Fruit fly (Drosophila melanogaster): ENCODE measurements around the gene CG14042.

The CG14042 gene

dm6 chr2L:5010784-5011260 is 26.7 kb upstream of the CG14042 start, which contains the start of the genes CG31917, Tfb5 and SelT (continued):
- TF ChIP-seq so (GFP tag; IDR thresholded peaks at IDR 0.05) (no peak), CG12299 (tag; optimal IDR thresholded peaks at IDR 0.05) (peak; percentile 59), CG17385 (GFP tag; optimal IDR thresholded peaks at IDR 0.05) (peak; percentile 20), Deaf1 (tag; optimal IDR thresholded peaks at IDR 0.05) (no peak), Neu2 (GFP tag; optimal IDR thresholded peaks at IDR 0.05; ENCODE audit: borderline replicate concordance) (no peak), BEAF-32 (GFP tag; optimal IDR thresholded peaks at IDR 0.05) (peak; percentile 89), unpg (GFP tag; optimal IDR thresholded peaks at IDR 0.05) (peak; percentile 68), CG8281 (tag; optimal IDR thresholded peaks at IDR 0.05) (no peak), CG3163 (GFP tag; optimal IDR thresholded peaks at IDR 0.05) (peak; percentile 2), ara (GFP tag; IDR thresholded peaks at IDR 0.05) (no peak), CG14014 (GFP tag; IDR thresholded peaks at IDR 0.05) (no peak), CG11723 (GFP tag; optimal IDR thresholded peaks at IDR 0.05) (no peak), scrt (GFP tag; optimal IDR thresholded peaks at IDR 0.05) (no peak), dmrt99B (tag; optimal IDR thresholded peaks at IDR 0.05) (no peak), Gsc (GFP tag; IDR thresholded peaks at IDR 0.05) (no peak), bcd (GFP tag; optimal IDR thresholded peaks at IDR 0.05) (peak; percentile 32), lbe (GFP tag; optimal IDR thresholded peaks at IDR 0.05) (peak; percentile 48), ind (GFP tag; optimal IDR thresholded peaks at IDR 0.05) (peak; percentile 47), aop (GFP tag; IDR thresholded peaks at IDR 0.05) (no peak), Hand (GFP tag; optimal IDR thresholded peaks at IDR 0.05) (no peak), CG30403 (GFP tag; optimal IDR thresholded peaks at IDR 0.05) (peak; percentile 77), Dp (GFP tag; optimal IDR thresholded peaks at IDR 0.05) (peak; percentile 20), Chrac-16 (GFP tag; optimal IDR thresholded peaks at IDR 0.05) (peak; percentile 46), NC2α (GFP tag; optimal IDR thresholded peaks at IDR 0.05) (no peak), sc (optimal IDR thresholded peaks at IDR 0.05) (no peak), sc (GFP tag; optimal IDR thresholded peaks at IDR 0.05) (no peak), CG8290 (GFP tag; optimal IDR thresholded peaks at IDR 0.05) (peak; percentile 64), CG8290 (tag; optimal IDR thresholded peaks at IDR 0.05) (no peak), pros (GFP tag; optimal IDR thresholded peaks at IDR 0.05) (no peak), ham (GFP tag; IDR thresholded peaks at IDR 0.05) (no peak), CG11093 (GFP tag; IDR thresholded peaks at IDR 0.05) (no peak), twi (tag; optimal IDR thresholded peaks at IDR 0.05) (peak; percentile 50), CG30020 (tag; optimal IDR thresholded peaks at IDR 0.05) (no peak), gcm2 (GFP tag; optimal IDR thresholded peaks at IDR 0.05) (no peak), CG10366 (GFP tag; IDR thresholded peaks at IDR 0.05) (peak; percentile 35; the same call in 1 of the 2 replicates), Fer2 (tag; optimal IDR thresholded peaks at IDR 0.05) (peak; percentile 17), CG9215 (GFP tag; IDR thresholded peaks at IDR 0.05) (peak; percentile 18; the same call in 1 of the 2 replicates), zfh2 (GFP tag; optimal IDR thresholded peaks at IDR 0.05) (peak; percentile 64), Bteb2 (GFP tag; optimal IDR thresholded peaks at IDR 0.05) (peak; percentile 36), Six4 (GFP tag; optimal IDR thresholded peaks at IDR 0.05) (no peak), zen2 (GFP tag; IDR thresholded peaks at IDR 0.05; ENCODE audit: partially characterized antibody) (peak; percentile 28; the same call in 2 of the 3 replicates), ro (GFP tag; IDR thresholded peaks at IDR 0.05) (no peak), Meics (GFP tag; optimal IDR thresholded peaks at IDR 0.05) (no peak), HLHmδ (GFP tag; optimal IDR thresholded peaks at IDR 0.05) (no peak), CG15073 (GFP tag; optimal IDR thresholded peaks at IDR 0.05) (no peak), CG6813 (GFP tag; optimal IDR thresholded peaks at IDR 0.05) (no peak), Dek (tag; optimal IDR thresholded peaks at IDR 0.05) (peak; percentile 45), Ets97D (GFP tag; optimal IDR thresholded peaks at IDR 0.05) (peak; percentile 65), CG6689 (GFP tag; IDR thresholded peaks at IDR 0.05) (no peak; the same call in 1 of the 2 replicates), D19A (tag; optimal IDR thresholded peaks at IDR 0.05) (no peak), nerfin-1 (tag; optimal IDR thresholded peaks at IDR 0.05) (peak; percentile 45), CG18619 (GFP tag; optimal IDR thresholded peaks at IDR 0.05) (no peak)
